Fruit fly (Drosophila melanogaster) Kc167 (cell line): ENCODE results near the gene P5cr.

Source experiments
- Myc ChIP-seq: fragments of >200 bp; optimal IDR thresholded peaks from 2 replicates; lab custom pipeline; 2017; ENCODE audit warnings: missing external identifiers
- Sin3A ChIP-seq: fragments of >200 bp; optimal IDR thresholded peaks from 2 replicates; lab custom pipeline; 2018; ENCODE audit warnings: missing external identifiers
- h ChIP-seq: fragments of >200 bp; optimal IDR thresholded peaks from 3 replicates; lab custom pipeline; 2018; ENCODE audit warnings: missing external identifiers
- insv ChIP-seq: fragments of >200 bp; optimal IDR thresholded peaks from 3 replicates; lab custom pipeline; 2018; ENCODE audit warnings: missing external identifiers
- psq ChIP-seq: fragments of >200 bp; optimal IDR thresholded peaks from 2 replicates; lab custom pipeline; 2017; ENCODE audit warnings: missing external identifiers
- ttk ChIP-seq: sonication (Bioruptor generic); optimal IDR thresholded peaks from 2 replicates; lab custom pipeline; 2017; ENCODE audit warnings: missing external identifiers

Gene P5cr

DNA sequence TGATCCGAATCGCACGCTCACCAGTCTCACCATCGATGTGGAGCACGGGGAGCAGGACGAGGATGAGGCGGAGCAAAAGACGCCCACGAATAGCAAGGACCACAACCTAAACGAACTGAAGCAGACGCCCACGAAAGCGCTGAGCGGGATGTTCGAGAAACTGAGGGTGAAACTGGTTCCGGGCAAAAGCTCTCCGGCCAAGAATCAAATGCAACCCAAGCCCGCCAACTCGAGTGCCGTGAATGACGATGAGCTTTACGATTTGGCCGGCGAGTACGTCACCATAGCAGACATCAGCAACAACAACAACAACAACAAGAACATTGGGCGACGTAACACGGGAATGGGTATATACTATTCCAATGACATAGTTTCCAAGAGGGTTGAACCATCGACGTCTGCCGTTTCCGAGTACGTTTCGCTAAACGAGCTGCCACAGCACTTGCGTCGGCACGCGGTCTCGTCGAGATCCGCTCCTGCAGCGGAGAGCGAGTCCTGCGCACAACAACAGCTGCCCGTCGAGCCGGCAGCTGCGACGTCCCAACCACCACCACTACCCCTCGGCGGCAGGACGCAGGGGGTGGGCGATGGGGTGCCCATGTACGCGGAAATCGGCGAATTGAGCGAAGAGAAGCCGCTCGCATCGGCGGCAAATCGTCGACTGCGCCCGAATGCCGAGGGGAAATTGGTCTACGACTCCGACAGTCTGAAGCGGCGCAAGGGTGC, 11.2 kb upstream of the P5cr start:
- TF ChIP-seq h (lab: Kevin White, UChicago), result no peak
- TF ChIP-seq ttk (lab: Kevin White, UChicago), result no peak
- TF ChIP-seq psq (lab: Kevin White, UChicago), result no peak
- no peak for TF ChIP-seq Sin3A (lab: Kevin White, UChicago)
- TF ChIP-seq Myc (lab: Kevin White, UChicago), result no peak
- TF ChIP-seq insv (lab: Kevin White, UChicago), result no peak

DNA sequence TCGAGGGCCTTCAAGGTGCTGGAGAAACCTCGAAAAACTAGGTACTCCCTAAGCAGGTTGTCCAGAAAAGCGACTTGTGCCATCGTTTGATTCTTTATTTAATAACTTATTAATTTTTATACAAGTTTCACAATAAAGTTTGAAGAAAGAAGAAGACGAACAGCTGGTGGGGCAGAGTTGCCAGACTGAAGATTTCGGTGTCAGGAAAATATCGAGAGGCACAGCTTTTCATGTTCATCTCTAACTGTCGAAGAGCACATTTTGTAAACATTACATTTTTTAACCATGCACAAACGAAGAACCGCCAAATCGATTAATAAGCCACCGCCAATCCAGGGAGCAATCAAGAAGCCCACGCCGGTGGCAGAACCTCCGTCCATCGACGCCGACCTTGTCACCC, 4.9 kb upstream of the P5cr start, which contains the start of the genes CG6005 and CG14286:
Gene CG6005, minus strand, starts transcription at position 169 of the 400 bp plus-strand sequence.
Gene CG14286, plus strand, starts transcription at position 231 of the 400 bp plus-strand sequence.
- TF ChIP-seq ttk (lab: Kevin White, UChicago) (no peak), insv (lab: Kevin White, UChicago) (no peak), h (lab: Kevin White, UChicago) (no peak), psq (lab: Kevin White, UChicago) (no peak), Myc (lab: Kevin White, UChicago) (no peak), Sin3A (lab: Kevin White, UChicago) (no peak)

DNA sequence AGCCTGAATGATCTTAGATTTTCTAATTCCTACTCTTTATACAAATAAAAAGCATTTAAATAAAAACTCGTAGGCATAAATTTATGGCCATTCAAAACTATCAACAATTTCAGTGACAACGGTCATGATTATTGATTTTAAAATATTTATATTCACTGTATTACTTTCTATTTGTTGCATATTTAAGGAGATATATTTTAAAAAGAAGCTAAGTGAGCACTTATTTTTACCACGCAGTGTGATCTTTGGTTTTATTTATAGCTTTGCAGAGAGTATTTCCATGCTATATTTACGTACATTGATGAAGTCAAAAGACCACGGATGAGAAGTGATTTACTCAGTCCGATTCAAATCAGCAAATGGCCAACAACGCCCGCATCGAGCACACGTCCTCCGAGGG, 4.0 kb upstream of the P5cr start, which contains the start of gene CG14285:
Gene CG14285, plus strand, starts transcription at position 339 of the 400 bp plus-strand sequence.
- TF ChIP-seq h (lab: Kevin White, UChicago) (no peak), Sin3A (lab: Kevin White, UChicago) (no peak), insv (lab: Kevin White, UChicago) (no peak), Myc (lab: Kevin White, UChicago) (no peak), ttk (lab: Kevin White, UChicago) (no peak), psq (lab: Kevin White, UChicago) (no peak)

DNA sequence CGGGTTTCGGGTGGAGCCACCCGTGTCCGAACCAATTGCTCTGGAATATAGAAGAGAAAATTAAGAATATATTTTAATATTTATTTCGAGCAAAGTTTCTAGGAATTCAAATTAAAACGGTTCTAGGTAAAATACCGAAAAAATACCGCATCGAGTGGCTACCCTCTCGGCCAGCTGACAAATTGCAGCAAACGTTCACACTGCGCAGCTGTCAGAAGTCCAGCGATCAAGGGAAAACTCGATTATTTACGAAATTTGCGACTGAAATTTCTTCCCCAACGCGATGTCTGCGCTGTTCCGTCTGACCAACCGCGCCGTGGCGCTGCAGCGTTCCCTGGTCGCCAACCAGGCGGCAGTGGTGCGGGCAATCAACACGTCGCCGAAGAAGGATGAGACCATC, 1.6 kb upstream of the P5cr start, which contains the start of gene NP15.6:
Gene NP15.6, plus strand, starts transcription at position 204 of the 400 bp plus-strand sequence.
- TF ChIP-seq psq (lab: Kevin White, UChicago), result no peak
- TF ChIP-seq Sin3A (lab: Kevin White, UChicago), result no peak
- TF ChIP-seq Myc (lab: Kevin White, UChicago), result no peak
- TF ChIP-seq insv (lab: Kevin White, UChicago), result no peak
- TF ChIP-seq h (lab: Kevin White, UChicago), result no peak
- TF ChIP-seq ttk (lab: Kevin White, UChicago), result no peak

DNA sequence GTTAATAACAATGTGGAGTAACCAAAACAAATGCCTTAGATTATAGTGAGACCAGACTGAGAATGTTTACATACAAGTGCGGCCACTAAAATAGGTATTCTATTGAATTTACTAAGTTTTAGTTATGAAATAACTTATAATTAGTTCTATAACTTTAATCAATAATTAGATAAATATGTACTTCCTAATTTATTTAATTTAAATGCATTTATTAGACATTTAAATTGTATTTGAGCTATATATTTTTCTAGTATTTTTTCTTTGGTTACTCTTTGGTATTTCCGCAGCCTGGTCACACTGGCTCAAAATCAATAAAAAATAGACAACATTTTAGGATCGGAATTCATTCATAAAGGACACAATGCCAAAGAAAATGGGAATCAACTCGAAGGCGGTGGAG, 2.5 kb downstream of the P5cr start, which contains the start of the genes Prp18 and CG6013:
Gene Prp18, minus strand, starts transcription at position 62 of the 400 bp plus-strand sequence.
Gene CG6013, plus strand, starts transcription at position 294 of the 400 bp plus-strand sequence.
- TF ChIP-seq h (lab: Kevin White, UChicago) (no peak), Myc (lab: Kevin White, UChicago) (no peak), insv (lab: Kevin White, UChicago) (no peak), psq (lab: Kevin White, UChicago) (no peak), ttk (lab: Kevin White, UChicago) (no peak), Sin3A (lab: Kevin White, UChicago) (no peak)

DNA sequence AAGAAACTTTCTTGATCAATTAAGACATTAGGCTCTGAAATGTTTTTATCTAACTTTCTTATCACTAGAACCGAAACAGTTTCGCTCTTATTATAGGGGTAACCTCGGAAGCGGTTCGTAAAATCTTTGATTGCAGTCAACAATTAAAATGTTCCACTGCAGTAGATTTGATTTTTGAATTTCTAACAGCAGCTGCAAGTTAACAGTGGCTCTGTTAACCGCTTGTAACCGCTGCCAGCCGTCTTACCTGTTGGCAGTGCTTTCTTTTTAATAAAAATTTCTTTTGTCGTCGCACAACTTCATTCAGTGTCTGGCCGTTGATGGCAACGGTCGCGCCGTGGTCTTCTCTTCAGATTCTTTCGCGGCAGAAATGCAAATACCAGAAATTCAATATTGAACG, 4.5 kb downstream of the P5cr start, which contains the start of gene CG6026:
Gene CG6026, plus strand, starts transcription at position 301 of the 400 bp plus-strand sequence.
- no peak for TF ChIP-seq Sin3A (lab: Kevin White, UChicago)
- TF ChIP-seq Myc (lab: Kevin White, UChicago), result no peak
- no peak for TF ChIP-seq insv (lab: Kevin White, UChicago)
- TF ChIP-seq psq (lab: Kevin White, UChicago), result no peak
- no peak for TF ChIP-seq ttk (lab: Kevin White, UChicago)
- TF ChIP-seq h (lab: Kevin White, UChicago), result no peak

DNA sequence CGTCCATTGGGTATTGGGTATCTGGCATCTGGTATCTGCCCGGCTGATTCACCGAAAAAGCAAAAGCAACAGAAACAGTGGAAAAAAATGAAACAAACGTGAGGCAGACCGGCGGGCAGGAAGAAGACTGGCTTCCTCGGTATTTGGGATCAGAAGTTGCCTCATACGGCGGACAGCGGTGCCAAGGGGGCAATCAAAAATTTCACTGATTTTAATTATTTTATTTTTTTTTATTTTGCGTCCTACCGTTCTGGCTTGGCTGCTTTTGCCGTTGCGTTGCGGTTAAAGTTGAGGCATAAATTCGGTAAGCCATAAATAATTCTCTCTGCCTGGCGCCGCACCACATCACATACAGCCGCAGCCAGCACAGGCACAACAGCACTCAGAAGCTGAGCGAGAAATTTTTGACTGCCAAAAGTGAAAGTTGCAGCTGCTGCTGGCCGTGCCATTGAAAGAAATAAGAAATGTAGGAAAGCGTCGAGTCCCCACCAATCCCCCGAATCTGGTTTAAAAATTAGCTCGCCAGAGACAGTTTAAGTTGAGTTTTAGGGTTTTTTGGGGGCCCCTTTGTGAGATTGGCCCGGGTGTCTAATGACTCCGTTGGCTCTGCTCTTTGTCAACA, 7.9 kb downstream of the P5cr start:
- TF ChIP-seq Myc (lab: Kevin White, UChicago) (no peak), ttk (lab: Kevin White, UChicago) (no peak), psq (lab: Kevin White, UChicago) (no peak), insv (lab: Kevin White, UChicago) (no peak), h (lab: Kevin White, UChicago) (no peak), Sin3A (lab: Kevin White, UChicago) (no peak)

DNA sequence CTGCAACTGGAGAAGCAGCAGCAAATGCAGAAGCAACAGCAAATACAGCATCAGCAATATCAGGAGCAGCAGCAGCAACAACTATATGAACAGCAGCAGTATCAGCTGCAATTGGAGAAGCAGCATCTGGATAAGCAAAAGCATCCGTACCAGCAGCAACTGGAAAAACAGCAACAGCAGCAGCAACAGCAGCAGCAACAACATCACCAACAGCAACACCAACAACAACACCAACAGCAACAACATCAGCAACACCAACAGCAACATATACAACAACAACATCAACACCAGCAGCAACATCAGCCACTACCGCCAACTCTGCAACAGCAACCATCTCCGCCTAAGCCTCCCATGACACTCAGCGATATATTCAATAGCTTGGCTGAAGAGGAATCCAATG, 12.0 kb downstream of the P5cr start:
- TF ChIP-seq insv (lab: Kevin White, UChicago) (no peak), Myc (lab: Kevin White, UChicago) (no peak), Sin3A (lab: Kevin White, UChicago) (no peak), psq (lab: Kevin White, UChicago) (no peak), ttk (lab: Kevin White, UChicago) (no peak), h (lab: Kevin White, UChicago) (no peak)

DNA sequence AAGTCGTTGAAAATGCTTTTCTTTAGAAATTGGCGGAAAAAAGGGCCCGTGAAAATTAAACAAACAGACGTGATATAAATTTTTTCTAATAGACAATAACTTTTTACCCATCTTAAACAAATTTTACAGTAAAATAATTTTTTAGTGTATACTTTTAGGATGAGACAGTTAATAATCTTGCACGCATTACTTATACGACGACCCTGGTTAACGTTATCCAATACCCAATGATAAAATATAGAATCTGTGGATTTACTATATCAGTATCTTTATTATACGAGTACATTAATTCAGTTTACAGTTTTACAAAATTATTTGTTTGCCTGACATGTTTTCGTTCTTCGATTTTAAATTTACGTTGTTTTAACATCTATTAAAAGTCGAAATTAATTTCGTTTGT, 15.9 kb downstream of the P5cr start:
- TF ChIP-seq Sin3A (lab: Kevin White, UChicago) (no peak), insv (lab: Kevin White, UChicago) (no peak), psq (lab: Kevin White, UChicago) (no peak), ttk (lab: Kevin White, UChicago) (no peak), h (lab: Kevin White, UChicago) (no peak), Myc (lab: Kevin White, UChicago) (no peak)

DNA sequence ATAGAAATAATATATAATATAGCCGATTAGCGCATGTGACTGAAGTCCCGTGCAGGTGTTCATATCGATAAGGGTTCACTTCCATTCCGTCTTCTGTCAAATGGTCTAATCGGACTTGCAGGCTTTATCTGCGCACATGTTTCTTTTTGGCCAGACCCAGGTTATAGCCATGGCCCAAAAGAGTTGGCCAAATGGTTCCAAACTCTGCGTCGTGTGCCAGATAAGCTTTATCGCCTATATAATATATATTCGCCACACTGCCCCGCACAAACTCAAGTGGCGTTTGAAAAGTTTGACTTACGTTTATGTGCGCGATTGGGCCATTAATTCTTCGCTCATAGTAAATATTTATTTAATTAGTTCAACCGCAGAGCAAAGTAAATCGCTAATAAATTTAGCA, 22.5 kb downstream of the P5cr start:
- TF ChIP-seq psq (lab: Kevin White, UChicago), result no peak

DNA sequence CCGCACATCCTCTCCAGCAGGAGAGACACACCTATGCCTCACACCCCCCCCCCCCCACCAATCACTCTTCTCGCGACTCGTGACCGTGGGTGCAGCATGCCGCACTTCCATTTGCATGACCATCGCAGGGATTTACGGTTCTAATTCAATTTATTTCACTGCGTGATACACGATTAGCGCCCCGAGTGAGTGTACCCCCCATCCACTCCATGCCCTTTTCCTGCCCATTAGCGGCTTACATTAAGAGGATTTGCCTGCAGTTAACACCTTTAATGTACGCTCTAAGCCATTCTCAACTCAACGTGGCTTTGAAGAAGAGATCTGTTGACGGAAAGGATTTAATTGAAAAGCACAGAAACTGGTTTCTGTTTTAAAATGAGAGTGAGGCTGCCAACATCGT, 23.7 kb downstream of the P5cr start:
- TF ChIP-seq Sin3A (lab: Kevin White, UChicago) (no peak), Myc (lab: Kevin White, UChicago) (no peak), ttk (lab: Kevin White, UChicago) (no peak), h (lab: Kevin White, UChicago) (no peak), psq (lab: Kevin White, UChicago) (no peak), insv (lab: Kevin White, UChicago) (no peak)
